Fruit fly (Drosophila melanogaster): ENCODE measurements around the gene plh.
A peak's percentile ranks its signal among the peaks of the same experiment; 100 is the strongest.

plh gene

DNA sequence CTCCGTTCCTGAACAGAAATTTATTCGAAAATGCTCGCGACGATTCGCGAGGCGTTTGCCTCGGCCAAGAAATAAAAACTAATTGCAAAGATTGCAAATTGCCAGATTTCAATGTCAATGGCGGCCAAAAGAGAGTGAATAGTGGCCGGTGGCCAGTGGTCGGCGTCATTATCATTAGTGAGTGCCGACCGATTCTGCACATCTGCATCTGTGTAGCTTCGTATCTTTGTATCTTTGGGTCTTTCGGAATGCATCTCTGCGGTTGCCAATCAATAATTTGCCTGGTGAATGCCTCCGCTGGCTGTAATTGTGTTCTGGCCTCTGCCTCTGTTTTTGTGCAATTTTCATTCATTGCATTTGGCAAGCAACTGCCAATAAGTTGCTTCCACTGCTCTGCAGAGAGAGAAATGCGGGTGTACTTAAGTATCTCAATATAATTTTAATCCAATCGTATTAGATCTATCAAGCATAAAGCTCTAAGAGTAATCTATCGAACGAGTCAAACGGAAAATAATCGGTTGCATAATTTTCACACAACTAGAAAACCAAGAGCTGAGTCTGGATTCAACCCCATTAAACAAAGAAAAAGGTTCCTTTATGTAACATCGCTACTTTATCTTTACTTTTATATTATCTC lies at the start of gene plh:
plh (minus strand) TSS at position 51 of the 637 bp plus-strand sequence.
- peak; percentile 39; the same call in 1 of the 3 replicates for TF ChIP-seq CG4496 (GFP tag; IDR thresholded peaks at IDR 0.05)
- TF ChIP-seq CG14655 (GFP tag; optimal IDR thresholded peaks at IDR 0.05): peak; percentile 32
- TF ChIP-seq CG32121 (GFP tag; IDR thresholded peaks at IDR 0.05): no peak

DNA sequence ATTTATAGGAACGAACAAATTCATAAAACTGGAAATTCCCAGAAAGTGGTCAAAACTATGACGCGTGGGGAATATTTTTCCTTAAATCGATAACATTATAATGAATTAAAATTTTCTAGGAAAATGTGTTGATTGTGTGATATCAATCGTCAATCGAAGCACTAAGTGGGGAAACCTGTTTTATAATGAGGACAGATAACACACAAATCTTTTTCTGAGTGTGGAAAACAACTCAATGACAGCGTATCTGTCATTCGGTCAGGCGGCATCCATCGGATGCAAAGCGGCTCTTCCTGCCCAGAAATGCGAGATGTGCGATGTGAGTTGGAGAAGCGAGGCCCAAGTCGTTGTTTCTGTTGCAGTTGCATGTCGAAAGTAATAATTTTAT lies 49.4 kb upstream of the plh start:
- 0 out of 2 replicates have a peak, but pooled peaks have one; percentile 16 for TF ChIP-seq Ets98B (GFP tag; IDR thresholded peaks at IDR 0.05)
- TF ChIP-seq CG17806 (tag; optimal IDR thresholded peaks at IDR 0.05): peak; percentile 71
- peak; percentile 30 for TF ChIP-seq Snoo (tag; optimal IDR thresholded peaks at IDR 0.05)
- TF ChIP-seq CG34367 (tag; optimal IDR thresholded peaks at IDR 0.05): peak; percentile 59
- TF ChIP-seq EcR (GFP tag; optimal IDR thresholded peaks at IDR 0.05): no peak
- TF ChIP-seq fd96Ca (GFP tag; IDR thresholded peaks at IDR 0.05): peak; percentile 7; the same call in 1 of the 3 replicates
- TF ChIP-seq rn (GFP tag; IDR thresholded peaks at IDR 0.05): 0 out of 2 replicates have a peak, but pooled peaks have one; percentile 19
- TF ChIP-seq Pif1B (GFP tag; optimal IDR thresholded peaks at IDR 0.05): peak; percentile 55
- peak; percentile 43 for TF ChIP-seq CG8301 (tag; optimal IDR thresholded peaks at IDR 0.05)
- TF ChIP-seq CG9948 (tag; optimal IDR thresholded peaks at IDR 0.05): peak; percentile 49
- no peak for TF ChIP-seq D1 (tag; optimal IDR thresholded peaks at IDR 0.05)
- no peak for TF ChIP-seq CG10348 (GFP tag; IDR thresholded peaks at IDR 0.05)
- peak; percentile 49 for TF ChIP-seq CG14655 (GFP tag; optimal IDR thresholded peaks at IDR 0.05)
- no peak for TF ChIP-seq CG12605 (GFP tag; IDR thresholded peaks at IDR 0.05)
- peak; percentile 70 for TF ChIP-seq CG8159 (tag; optimal IDR thresholded peaks at IDR 0.05)
- peak; percentile 53 for TF ChIP-seq CG15710 (tag; optimal IDR thresholded peaks at IDR 0.05)
- no peak for TF ChIP-seq CG13204 (GFP tag; optimal IDR thresholded peaks at IDR 0.05)
- peak; percentile 7; the same call in 1 of the 2 replicates for TF ChIP-seq CG32121 (GFP tag; IDR thresholded peaks at IDR 0.05)
- no peak for TF ChIP-seq gl (tag; optimal IDR thresholded peaks at IDR 0.05)
- peak; percentile 59; the same call in 2 of the 3 replicates for TF ChIP-seq CG4496 (GFP tag; IDR thresholded peaks at IDR 0.05)
- TF ChIP-seq Pif1A (GFP tag; optimal IDR thresholded peaks at IDR 0.05): peak; percentile 55

DNA sequence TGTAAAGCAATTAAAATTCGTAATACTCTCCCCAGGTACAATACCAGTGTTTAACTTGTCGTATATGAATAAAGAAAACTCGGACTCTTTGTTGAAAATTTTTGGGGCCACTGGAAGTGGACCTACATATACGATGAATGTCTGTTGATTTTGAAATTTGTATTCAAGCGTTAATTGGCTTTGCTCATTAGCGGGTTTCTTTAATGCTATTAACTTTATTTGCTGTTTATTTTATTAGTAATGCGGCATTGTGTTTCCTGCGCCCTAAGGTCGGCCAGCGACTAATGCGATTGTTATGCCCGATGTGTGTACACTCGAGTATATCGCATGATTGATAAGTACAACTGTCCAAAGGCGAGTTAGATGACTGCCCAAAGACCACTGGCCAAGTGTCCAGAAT lies 48.5 kb upstream of the plh start:
- TF ChIP-seq CG34367 (tag; optimal IDR thresholded peaks at IDR 0.05): no peak

DNA sequence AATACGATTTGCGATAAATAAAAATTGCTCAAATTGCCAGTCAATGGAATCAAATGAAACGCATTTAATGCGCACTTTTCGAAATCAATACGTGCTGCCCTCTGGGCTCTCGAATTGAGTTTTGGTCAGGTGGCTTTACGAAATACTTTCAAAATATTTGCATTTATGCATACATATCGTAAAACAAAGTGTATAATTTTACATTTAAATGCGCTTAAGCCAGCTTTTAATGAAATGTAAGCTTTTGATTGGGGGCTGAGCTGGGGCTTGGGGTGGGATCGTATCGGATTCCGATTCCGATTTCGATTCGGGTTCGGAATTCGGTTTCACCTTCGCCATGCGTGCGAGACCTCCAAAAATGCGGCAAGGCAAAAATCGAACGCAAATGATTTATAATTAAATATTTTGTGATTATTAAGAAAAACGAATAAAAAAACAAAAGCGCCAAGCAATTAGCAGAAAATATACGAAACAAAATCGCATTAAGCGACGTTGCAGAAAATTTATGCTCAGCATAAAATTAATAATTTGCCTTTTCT lies 47.6 kb upstream of the plh start:
- TF ChIP-seq CG8301 (tag; optimal IDR thresholded peaks at IDR 0.05) (no peak), Ets98B (GFP tag; IDR thresholded peaks at IDR 0.05) (no peak), rn (GFP tag; IDR thresholded peaks at IDR 0.05) (no peak), D1 (tag; optimal IDR thresholded peaks at IDR 0.05) (no peak), CG32121 (GFP tag; IDR thresholded peaks at IDR 0.05) (no peak), fd96Ca (GFP tag; IDR thresholded peaks at IDR 0.05) (no peak), CG4496 (GFP tag; IDR thresholded peaks at IDR 0.05) (no peak), Pif1B (GFP tag; optimal IDR thresholded peaks at IDR 0.05) (no peak), CG17806 (tag; optimal IDR thresholded peaks at IDR 0.05) (no peak), CG8159 (tag; optimal IDR thresholded peaks at IDR 0.05) (no peak), Snoo (tag; optimal IDR thresholded peaks at IDR 0.05) (no peak), CG34367 (tag; optimal IDR thresholded peaks at IDR 0.05) (no peak), gl (tag; optimal IDR thresholded peaks at IDR 0.05) (no peak), CG12605 (GFP tag; IDR thresholded peaks at IDR 0.05) (no peak)

- TF ChIP-seq CG8301 (tag; optimal IDR thresholded peaks at IDR 0.05): no peak
- TF ChIP-seq CG4496 (GFP tag; IDR thresholded peaks at IDR 0.05): 0 out of 3 replicates have a peak, but pooled peaks have one; percentile 33
Measured at dm6 chr3R:5057273-5057672, 46.4 kb upstream of the plh start.

dm6 chr3R:5056010-5056409 lies 45.2 kb upstream of the plh start:
- TF ChIP-seq CG34367 (tag; optimal IDR thresholded peaks at IDR 0.05) (no peak), EcR (GFP tag; optimal IDR thresholded peaks at IDR 0.05) (no peak), CG32121 (GFP tag; IDR thresholded peaks at IDR 0.05) (no peak), D1 (tag; optimal IDR thresholded peaks at IDR 0.05) (no peak), CG13204 (GFP tag; optimal IDR thresholded peaks at IDR 0.05) (no peak), fd96Ca (GFP tag; IDR thresholded peaks at IDR 0.05) (no peak), CG9948 (tag; optimal IDR thresholded peaks at IDR 0.05) (no peak), CG14655 (GFP tag; optimal IDR thresholded peaks at IDR 0.05) (no peak), Pif1B (GFP tag; optimal IDR thresholded peaks at IDR 0.05) (no peak), CG8301 (tag; optimal IDR thresholded peaks at IDR 0.05) (no peak), CG8159 (tag; optimal IDR thresholded peaks at IDR 0.05) (no peak)

DNA sequence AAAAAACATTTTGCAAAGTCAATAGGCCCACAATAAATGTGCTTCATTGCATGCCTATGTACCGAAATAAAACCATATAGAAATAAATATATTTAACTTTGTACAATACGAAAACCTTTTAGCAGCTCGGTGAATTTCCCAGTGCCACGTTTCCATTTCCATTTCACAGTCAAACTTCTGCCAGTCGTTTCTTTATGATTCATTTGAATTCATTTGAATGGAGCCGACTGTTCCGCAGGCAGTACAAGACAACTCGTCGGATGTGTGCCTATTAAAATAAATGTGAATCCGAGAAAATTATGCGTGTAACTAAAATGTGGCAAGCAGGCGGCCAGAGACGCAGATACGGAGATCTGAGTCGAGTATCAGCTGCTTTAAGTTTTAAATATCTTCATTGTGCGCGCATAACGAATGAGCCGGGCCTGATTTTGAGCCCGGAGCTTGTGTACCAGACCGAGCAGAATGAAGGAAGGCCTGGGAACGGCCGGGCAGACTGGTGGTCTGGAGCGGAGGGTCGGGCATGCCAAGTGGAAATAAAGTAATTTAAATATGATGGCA lies 44.7 kb upstream of the plh start:
- no peak for TF ChIP-seq CG14655 (GFP tag; optimal IDR thresholded peaks at IDR 0.05)
- TF ChIP-seq Pif1B (GFP tag; optimal IDR thresholded peaks at IDR 0.05): no peak
- TF ChIP-seq Snoo (tag; optimal IDR thresholded peaks at IDR 0.05): no peak
- TF ChIP-seq D1 (tag; optimal IDR thresholded peaks at IDR 0.05): peak; percentile 10
- 0 out of 3 replicates have a peak, but pooled peaks have one; percentile 27 for TF ChIP-seq CG4496 (GFP tag; IDR thresholded peaks at IDR 0.05)
- no peak for TF ChIP-seq CG9948 (tag; optimal IDR thresholded peaks at IDR 0.05)
- TF ChIP-seq fd96Ca (GFP tag; IDR thresholded peaks at IDR 0.05): no peak
